Fruit fly (Drosophila melanogaster) whole organism, adult: Measurements from ENCODE around the gene Datp.

Experiments used
- CG11617 ChIP-seq: fragments of 200-800 bp; sonication (Bioruptor generic); optimal IDR thresholded peaks from 2 replicates; lab custom pipeline; 2017; ENCODE audit warnings: mild to moderate bottlenecking, missing biosample characterization, missing genetic modification reagents, missing genetic modification characterization
- CG12768 ChIP-seq: fragments of 200-800 bp; sonication (Bioruptor generic); optimal IDR thresholded peaks from 2 replicates; lab custom pipeline; 2017; ENCODE audit warnings: missing biosample characterization, missing genetic modification characterization, mild to moderate bottlenecking, moderate library complexity, missing genetic modification reagents
- CG14711 ChIP-seq: fragments of 200-800 bp; sonication (Bioruptor generic); optimal IDR thresholded peaks from 2 replicates; lab custom pipeline; 2018; ENCODE audit warnings: missing biosample characterization, mild to moderate bottlenecking, missing genetic modification characterization, moderate library complexity
- CG1620 ChIP-seq: fragments of 200-800 bp; sonication (Bioruptor generic); optimal IDR thresholded peaks from 2 replicates; lab custom pipeline; 2016; ENCODE audit warnings: missing biosample characterization, missing genetic modification characterization
- CG33017 ChIP-seq: fragments of 200-800 bp; sonication (Bioruptor generic); optimal IDR thresholded peaks from 2 replicates; lab custom pipeline; 2018; ENCODE audit warnings: missing biosample characterization, mild to moderate bottlenecking, missing genetic modification characterization, moderate library complexity
- CG5204 ChIP-seq: fragments of 200-800 bp; sonication (Bioruptor generic); optimal IDR thresholded peaks from 2 replicates; lab custom pipeline; 2016; ENCODE audit warnings: missing biosample characterization, missing genetic modification characterization
- CG7045 ChIP-seq: fragments of 200-800 bp; sonication (Bioruptor generic); optimal IDR thresholded peaks from 2 replicates; lab custom pipeline; 2017; ENCODE audit warnings: missing biosample characterization, mild to moderate bottlenecking, missing genetic modification characterization
- CG7101 ChIP-seq: fragments of 200-800 bp; sonication (Bioruptor generic); optimal IDR thresholded peaks from 2 replicates; lab custom pipeline; 2018; ENCODE audit warnings: missing biosample characterization, mild to moderate bottlenecking, missing genetic modification characterization, moderate library complexity
- Clk ChIP-seq: fragments of 200-800 bp; sonication (Bioruptor generic); optimal IDR thresholded peaks from 2 replicates; lab custom pipeline; 2017; ENCODE audit warnings: missing biosample characterization, missing genetic modification characterization
- Crg-1 ChIP-seq: fragments of 200-800 bp; sonication (Bioruptor generic); optimal IDR thresholded peaks from 2 replicates; lab custom pipeline; 2016; ENCODE audit warnings: missing biosample characterization, missing genetic modification characterization
- Hr96 ChIP-seq: fragments of 200-800 bp; sonication (Bioruptor generic); optimal IDR thresholded peaks from 2 replicates; lab custom pipeline; 2016; ENCODE audit warnings: missing biosample characterization, missing genetic modification characterization
- Mnt ChIP-seq: fragments of 200-800 bp; sonication (Bioruptor generic); optimal IDR thresholded peaks from 2 replicates; lab custom pipeline; 2016; ENCODE audit warnings: missing biosample characterization, mild to moderate bottlenecking, missing genetic modification characterization
- bab1 ChIP-seq: fragments of 200-800 bp; sonication (Bioruptor generic); optimal IDR thresholded peaks from 3 replicates; lab custom pipeline; 2019; ENCODE audit warnings: missing biosample characterization, mild to moderate bottlenecking, missing genetic modification characterization, moderate library complexity
- cic ChIP-seq: fragments of 200-800 bp; sonication (Bioruptor generic); optimal IDR thresholded peaks from 2 replicates; lab custom pipeline; 2017; ENCODE audit warnings: missing biosample characterization, mild to moderate bottlenecking, missing genetic modification characterization, moderate library complexity
- cnc ChIP-seq, 2 experiments: fragments of >200 bp; optimal IDR thresholded peaks; 2 replicates each; lab custom pipeline; 2017
- kay ChIP-seq: fragments of 200-800 bp; sonication (Bioruptor generic); peaks from one replicate; lab custom pipeline; 2016; ENCODE audit warnings: missing biosample characterization, missing genetic modification characterization, borderline replicate concordance
- ovo ChIP-seq: fragments of 200-800 bp; sonication (Bioruptor generic); optimal IDR thresholded peaks from 2 replicates; lab custom pipeline; 2016; ENCODE audit warnings: missing biosample characterization, missing genetic modification characterization
- pad ChIP-seq: fragments of 200-800 bp; sonication (Bioruptor generic); optimal IDR thresholded peaks from 3 replicates; lab custom pipeline; 2017; ENCODE audit warnings: missing biosample characterization, missing genetic modification characterization, mild to moderate bottlenecking, moderate library complexity, missing genetic modification reagents
- tj ChIP-seq: fragments of 200-800 bp; sonication (Bioruptor generic); optimal IDR thresholded peaks from 3 replicates; lab custom pipeline; 2017; ENCODE audit warnings: missing biosample characterization, mild to moderate bottlenecking, missing genetic modification characterization, moderate library complexity
- toe ChIP-seq: fragments of 200-800 bp; sonication (Bioruptor generic); optimal IDR thresholded peaks from 2 replicates; lab custom pipeline; 2016; ENCODE audit warnings: missing biosample characterization, missing genetic modification characterization

Datp gene

dm6 chr2L:9956993-9957652 lies 18.5 kb upstream of the Datp start, which contains the start of the genes CG4658 and CG5846:
Gene CG4658 (plus strand): TSS chr2L:9957132.
Gene CG5846 (minus strand): TSS chr2L:9957237.
- TF ChIP-seq cic (GFP tag; lab: Kevin White, UChicago) (peak; percentile 51), CG12768 (peak; percentile 85), kay (GFP tag; lab: Kevin White, UChicago) (no peak), CG33017 (tag; lab: Kevin White, UChicago) (peak; percentile 93), CG5204 (no peak), pad (GFP tag; lab: Kevin White, UChicago) (peak; percentile 64), tj (GFP tag; lab: Kevin White, UChicago) (peak; percentile 68), Mnt (GFP tag; lab: Kevin White, UChicago) (peak; percentile 74), Clk (GFP tag; lab: Kevin White, UChicago) (peak; percentile 45), ovo (GFP tag; lab: Kevin White, UChicago) (peak; percentile 65), CG7045 (peak; percentile 84), CG11617 (peak; percentile 92), Crg-1 (GFP tag; lab: Kevin White, UChicago) (peak; percentile 73), cnc (optimal IDR thresholded peaks at IDR 0.05; lab: Kevin White, UChicago) (no peak), CG14711 (peak; percentile 94), toe (no peak), CG7101 (tag; lab: Kevin White, UChicago) (peak; percentile 95), Hr96 (GFP tag; lab: Kevin White, UChicago) (no peak), bab1 (peak; percentile 96), CG1620 (GFP tag; lab: Kevin White, UChicago) (peak; percentile 83)

- TF ChIP-seq CG11617: no peak
- no peak for TF ChIP-seq Clk (GFP tag; lab: Kevin White, UChicago)
These were observed 16.1 kb upstream of the Datp start for dm6 chr2L:9954696-9955095.

- TF ChIP-seq ovo (GFP tag; lab: Kevin White, UChicago): peak; percentile 38
- TF ChIP-seq CG33017 (tag; lab: Kevin White, UChicago): peak; percentile 89
- peak; percentile 90 for TF ChIP-seq CG12768
- peak; percentile 17 for TF ChIP-seq Hr96 (GFP tag; lab: Kevin White, UChicago)
- TF ChIP-seq CG5204: no peak
- peak; percentile 50 for TF ChIP-seq cic (GFP tag; lab: Kevin White, UChicago)
- TF ChIP-seq cnc (optimal IDR thresholded peaks at IDR 0.05; lab: Kevin White, UChicago): no peak
- TF ChIP-seq bab1: peak; percentile 92
- TF ChIP-seq Clk (GFP tag; lab: Kevin White, UChicago): peak; percentile 61
- TF ChIP-seq Mnt (GFP tag; lab: Kevin White, UChicago): peak; percentile 85
- TF ChIP-seq pad (GFP tag; lab: Kevin White, UChicago): peak; percentile 79
- peak; percentile 61 for TF ChIP-seq tj (GFP tag; lab: Kevin White, UChicago)
- peak; percentile 69 for TF ChIP-seq Crg-1 (GFP tag; lab: Kevin White, UChicago)
- peak; percentile 89 for TF ChIP-seq CG7045
- TF ChIP-seq CG11617: peak; percentile 89
- peak; percentile 95 for TF ChIP-seq CG14711
- TF ChIP-seq toe: peak; percentile 60
- TF ChIP-seq kay (GFP tag; lab: Kevin White, UChicago): no peak
- peak; percentile 94 for TF ChIP-seq CG7101 (tag; lab: Kevin White, UChicago)
- no peak for TF ChIP-seq CG1620 (GFP tag; lab: Kevin White, UChicago)
These were observed 15.5 kb upstream of the Datp start, which contains the start of the genes CG13126 and CG4709 for dm6 chr2L:9954119-9954518. Gene CG13126 (minus strand): TSS chr2L:9954181. Gene CG4709 (plus strand): TSS chr2L:9954325.

dm6 chr2L:9949178-9950062 lies 10.8 kb upstream of the Datp start:
- peak; percentile 19 for TF ChIP-seq cic (GFP tag; lab: Kevin White, UChicago)
- peak; percentile 72 for TF ChIP-seq CG12768
- TF ChIP-seq cnc (optimal IDR thresholded peaks at IDR 0.05; lab: Kevin White, UChicago): no peak
- peak; percentile 0 for TF ChIP-seq CG7045

- TF ChIP-seq CG11617 (no peak), Crg-1 (GFP tag; lab: Kevin White, UChicago) (no peak), CG1620 (GFP tag; lab: Kevin White, UChicago) (no peak), Clk (GFP tag; lab: Kevin White, UChicago) (no peak), Hr96 (GFP tag; lab: Kevin White, UChicago) (no peak), CG7045 (no peak), Mnt (GFP tag; lab: Kevin White, UChicago) (no peak), cnc (optimal IDR thresholded peaks at IDR 0.05; lab: Kevin White, UChicago) (no peak), CG12768 (no peak), CG33017 (tag; lab: Kevin White, UChicago) (no peak), pad (GFP tag; lab: Kevin White, UChicago) (no peak), toe (no peak), cic (GFP tag; lab: Kevin White, UChicago) (no peak), ovo (GFP tag; lab: Kevin White, UChicago) (no peak), tj (GFP tag; lab: Kevin White, UChicago) (no peak), kay (GFP tag; lab: Kevin White, UChicago) (no peak), bab1 (no peak), CG5204 (no peak), CG7101 (tag; lab: Kevin White, UChicago) (no peak), CG14711 (no peak)
These were observed 9.9 kb upstream of the Datp start for dm6 chr2L:9948520-9948858.
